Fruit fly (Drosophila melanogaster): ENCODE results near the gene CG14879.

CG14879 gene

dm6 chr3R:16368288-16368687 is 19.3 kb upstream of the CG14879 start, which contains the start of gene js (continued):
- no peak for TF ChIP-seq CG18599 (GFP tag; optimal IDR thresholded peaks at IDR 0.05)
- TF ChIP-seq Elba2 (GFP tag; optimal IDR thresholded peaks at IDR 0.05): no peak
- TF ChIP-seq CG10462 (GFP tag; optimal IDR thresholded peaks at IDR 0.05): no peak
- TF ChIP-seq inv (GFP tag; IDR thresholded peaks at IDR 0.05; ENCODE audit: partially characterized antibody): no peak
- TF ChIP-seq Deaf1 (tag; optimal IDR thresholded peaks at IDR 0.05): peak; percentile 83
- TF ChIP-seq CG30403 (GFP tag; optimal IDR thresholded peaks at IDR 0.05): no peak
- no peak for TF ChIP-seq Vsx1 (GFP tag; optimal IDR thresholded peaks at IDR 0.05)
- no peak for TF ChIP-seq CG7839 (tag; optimal IDR thresholded peaks at IDR 0.05)
- no peak for TF ChIP-seq tx (GFP tag; optimal IDR thresholded peaks at IDR 0.05)
- TF ChIP-seq psq (GFP tag; optimal IDR thresholded peaks at IDR 0.05): no peak
- no peak for TF ChIP-seq ara (GFP tag; IDR thresholded peaks at IDR 0.05)
- TF ChIP-seq CG8359 (GFP tag; optimal IDR thresholded peaks at IDR 0.05; ENCODE audit: borderline replicate concordance): no peak
- TF ChIP-seq CG11696 (GFP tag; IDR thresholded peaks at IDR 0.05): 0 out of 2 replicates have a peak, but pooled peaks have one; percentile 34
- TF ChIP-seq Mrtf (GFP tag; IDR thresholded peaks at IDR 0.05): no peak
- TF ChIP-seq Neu2 (GFP tag; optimal IDR thresholded peaks at IDR 0.05; ENCODE audit: borderline replicate concordance): no peak
- TF ChIP-seq Dek (tag; optimal IDR thresholded peaks at IDR 0.05): no peak
- no peak for TF ChIP-seq CG18262 (tag; optimal IDR thresholded peaks at IDR 0.05)
- no peak for TF ChIP-seq CG15011 (GFP tag; optimal IDR thresholded peaks at IDR 0.05)
- no peak for TF ChIP-seq CG13287 (GFP tag; IDR thresholded peaks at IDR 0.05; ENCODE audit: partially characterized antibody)
- peak; percentile 8; the same call in 1 of the 2 replicates for TF ChIP-seq vvl (GFP tag; IDR thresholded peaks at IDR 0.05)
- TF ChIP-seq E2f1 (GFP tag; IDR thresholded peaks at IDR 0.05): no peak
- no peak for TF ChIP-seq cas (GFP tag; IDR thresholded peaks at IDR 0.05)
- no peak for TF ChIP-seq CG15601 (tag; optimal IDR thresholded peaks at IDR 0.05)
- TF ChIP-seq CG5245 (GFP tag; optimal IDR thresholded peaks at IDR 0.05): no peak
- TF ChIP-seq CG2202 (tag; optimal IDR thresholded peaks at IDR 0.05): no peak
- TF ChIP-seq CG1832 (GFP tag; optimal IDR thresholded peaks at IDR 0.05): no peak
- no peak for TF ChIP-seq mld (GFP tag; IDR thresholded peaks at IDR 0.05; ENCODE audit: partially characterized antibody)
- no peak for TF ChIP-seq Gug (GFP tag; IDR thresholded peaks at IDR 0.05)
- no peak for TF ChIP-seq CG4730 (GFP tag; IDR thresholded peaks at IDR 0.05)
- no peak for TF ChIP-seq rib (GFP tag; IDR thresholded peaks at IDR 0.05)
- no peak for TF ChIP-seq CG1602 (GFP tag; optimal IDR thresholded peaks at IDR 0.05)
- no peak for TF ChIP-seq sr (GFP tag; IDR thresholded peaks at IDR 0.05)
- no peak for TF ChIP-seq CG11695 (GFP tag; IDR thresholded peaks at IDR 0.05)
- TF ChIP-seq CG17612 (GFP tag; IDR thresholded peaks at IDR 0.05): no peak
- peak; percentile 14 for TF ChIP-seq Sox102F (GFP tag; optimal IDR thresholded peaks at IDR 0.05)
- TF ChIP-seq CG8944 (GFP tag; optimal IDR thresholded peaks at IDR 0.05): no peak
- TF ChIP-seq unpg (GFP tag; optimal IDR thresholded peaks at IDR 0.05): no peak
- no peak for TF ChIP-seq CG4617 (GFP tag; optimal IDR thresholded peaks at IDR 0.05; ENCODE audit: borderline replicate concordance)
- no peak for TF ChIP-seq hb (GFP tag; IDR thresholded peaks at IDR 0.05; ENCODE audit: partially characterized antibody)
- TF ChIP-seq mirr (GFP tag; optimal IDR thresholded peaks at IDR 0.05): no peak
- TF ChIP-seq Oaz (GFP tag; IDR thresholded peaks at IDR 0.05): no peak
- TF ChIP-seq Meics (GFP tag; optimal IDR thresholded peaks at IDR 0.05): peak; percentile 10
- no peak for TF ChIP-seq CG17568 (GFP tag; optimal IDR thresholded peaks at IDR 0.05)
- no peak for TF ChIP-seq crol (GFP tag; IDR thresholded peaks at IDR 0.05)
- no peak for TF ChIP-seq CG18619 (GFP tag; optimal IDR thresholded peaks at IDR 0.05)
- TF ChIP-seq CG7745 (tag; optimal IDR thresholded peaks at IDR 0.05): no peak
- TF ChIP-seq E2f2 (GFP tag; IDR thresholded peaks at IDR 0.05): peak; percentile 21; the same call in 1 of the 2 replicates
- 0 out of 3 replicates have a peak, but pooled peaks have one; percentile 15 for TF ChIP-seq dysf (GFP tag; IDR thresholded peaks at IDR 0.05)
- TF ChIP-seq CG6765 (GFP tag; optimal IDR thresholded peaks at IDR 0.05): no peak
- TF ChIP-seq unc-4 (GFP tag; IDR thresholded peaks at IDR 0.05; ENCODE audit: partially characterized antibody): no peak
- no peak for TF ChIP-seq Chrac-16 (GFP tag; optimal IDR thresholded peaks at IDR 0.05)
